Worm (Caenorhabditis elegans) whole organism, mixed stage, embryonic: ENCODE data around the gene C18F10.2.

ENCODE experiments used
- ceh-43 ChIP-seq: fragments of 200-800 bp; sonication (Bioruptor generic); optimal IDR thresholded peaks from 2 replicates; lab custom pipeline; 2018; ENCODE audit warnings: mild to moderate bottlenecking, missing genetic modification characterization, moderate library complexity, missing compliant biosample characterization
- ceh-83 ChIP-seq: fragments of 200-800 bp; sonication (Bioruptor generic); optimal IDR thresholded peaks from 2 replicates; lab custom pipeline; 2018; ENCODE audit warnings: mild to moderate bottlenecking, missing genetic modification characterization, missing compliant biosample characterization
- drap-1 ChIP-seq: fragments of 200-800 bp; sonication (Bioruptor generic); optimal IDR thresholded peaks from 3 replicates; lab custom pipeline; 2018; ENCODE audit warnings: mild to moderate bottlenecking, missing genetic modification characterization, missing compliant biosample characterization
- lin-13 ChIP-seq: fragments of 150-350 bp; optimal IDR thresholded peaks from 2 replicates; lab custom pipeline; 2014; ENCODE audit warnings: missing biosample characterization, missing genetic modification characterization
- lin-32 ChIP-seq: fragments of 200-800 bp; sonication (Bioruptor generic); optimal IDR thresholded peaks from 2 replicates; lab custom pipeline; 2018; ENCODE audit warnings: mild to moderate bottlenecking, missing genetic modification characterization, missing compliant biosample characterization
- mab-5 ChIP-seq: fragments of 150-350 bp; optimal IDR thresholded peaks from 2 replicates; lab custom pipeline; 2014; ENCODE audit warnings: missing biosample characterization, missing genetic modification characterization
- mep-1 ChIP-seq: fragments of 150-350 bp; optimal IDR thresholded peaks from 2 replicates; lab custom pipeline; 2017; ENCODE audit warnings: missing biosample characterization, missing genetic modification reagents, missing genetic modification characterization, inconsistent platforms
- nhr-76 ChIP-seq: sonication (generic microtip); optimal IDR thresholded peaks from 2 replicates; lab custom pipeline; 2017; ENCODE audit warnings: missing biosample characterization, missing genetic modification characterization

- TF ChIP-seq mep-1 (tag; lab: Kevin White, UChicago) (no peak), ceh-83 (GFP tag; lab: Kevin White, UChicago) (no peak), ceh-43 (no peak), lin-13 (tag; lab: Kevin White, UChicago) (no peak), drap-1 (GFP tag; lab: Kevin White, UChicago) (no peak), lin-32 (GFP tag; lab: Kevin White, UChicago) (no peak), mab-5 (tag; lab: Kevin White, UChicago) (no peak), nhr-76 (tag; lab: Kevin White, UChicago) (no peak)
Observed at ce11 chrIII:6272868-6273267, at the start of gene C18F10.2.
